Worm (Caenorhabditis elegans) whole organism, L2 larva: ENCODE data around the gene C06B3.7.

Experiments used
- C34F6.9 ChIP-seq: fragments of 150-350 bp; optimal IDR thresholded peaks from 2 replicates; lab custom pipeline; 2014; ENCODE audit warnings: missing biosample characterization, missing genetic modification characterization
- F13H6.1 ChIP-seq: sonication (generic microtip); optimal IDR thresholded peaks from 2 replicates; lab custom pipeline; 2016; ENCODE audit warnings: missing genetic modification characterization, missing compliant biosample characterization
- R02D3.7 ChIP-seq: fragments of 150-350 bp; optimal IDR thresholded peaks from 2 replicates; lab custom pipeline; 2014; ENCODE audit warnings: missing biosample characterization, missing genetic modification characterization
- Y55F3AM.14 ChIP-seq: fragments of 200-800 bp; sonication (Bioruptor generic); optimal IDR thresholded peaks from 2 replicates; lab custom pipeline; 2018; ENCODE audit warnings: mild to moderate bottlenecking, missing genetic modification characterization, missing compliant biosample characterization
- alr-1 ChIP-seq: fragments of 150-350 bp; optimal IDR thresholded peaks from 2 replicates; lab custom pipeline; 2014; ENCODE audit warnings: missing biosample characterization, missing genetic modification characterization
- aly-2 ChIP-seq: fragments of 150-350 bp; optimal IDR thresholded peaks from 2 replicates; lab custom pipeline; 2014; ENCODE audit warnings: missing biosample characterization, missing genetic modification characterization
- ama-1 ChIP-seq: fragments of 150-350 bp; optimal IDR thresholded peaks from 2 replicates; lab custom pipeline; 2018; ENCODE audit warnings: inconsistent platforms
- blmp-1 ChIP-seq: sonication (generic microtip); optimal IDR thresholded peaks from 2 replicates; lab custom pipeline; 2017; ENCODE audit warnings: missing genetic modification characterization, mild to moderate bottlenecking, missing compliant biosample characterization, antibody characterized with exemption, moderate library complexity; ENCODE audit not compliant: insufficient read depth
- ceh-16 ChIP-seq: fragments of 150-350 bp; optimal IDR thresholded peaks from 2 replicates; lab custom pipeline; 2014; ENCODE audit warnings: missing biosample characterization, missing genetic modification characterization
- ceh-82 ChIP-seq: fragments of 150-350 bp; optimal IDR thresholded peaks from 2 replicates; lab custom pipeline; 2014; ENCODE audit warnings: missing biosample characterization, missing genetic modification characterization
- egl-27 ChIP-seq: sonication (generic microtip); optimal IDR thresholded peaks from 3 replicates; lab custom pipeline; 2017; ENCODE audit warnings: missing biosample characterization, missing genetic modification reagents, missing genetic modification characterization
- elt-1 ChIP-seq: fragments of 150-350 bp; optimal IDR thresholded peaks from 2 replicates; lab custom pipeline; 2014; ENCODE audit warnings: missing biosample characterization, missing genetic modification characterization
- elt-3 ChIP-seq: sonication (generic microtip); optimal IDR thresholded peaks from 2 replicates; lab custom pipeline; 2017; ENCODE audit warnings: missing biosample characterization, missing genetic modification characterization
- gmeb-1 ChIP-seq: fragments of 150-350 bp; optimal IDR thresholded peaks from 2 replicates; lab custom pipeline; 2014; ENCODE audit warnings: missing biosample characterization, missing genetic modification characterization
- lin-11 ChIP-seq: fragments of 150-350 bp; sonication (generic microtip); optimal IDR thresholded peaks from 2 replicates; lab custom pipeline; 2014; ENCODE audit warnings: missing biosample characterization, missing genetic modification characterization, inconsistent platforms, mixed read lengths
- lin-13 ChIP-seq: fragments of 150-350 bp; optimal IDR thresholded peaks from 2 replicates; lab custom pipeline; 2014; ENCODE audit warnings: missing biosample characterization, missing genetic modification reagents, missing genetic modification characterization
- mab-5 ChIP-seq: fragments of 150-350 bp; optimal IDR thresholded peaks from 2 replicates; lab custom pipeline; 2014; ENCODE audit warnings: missing biosample characterization, missing genetic modification characterization
- mbf-1 ChIP-seq: sonication (generic microtip); optimal IDR thresholded peaks from 2 replicates; lab custom pipeline; 2017; ENCODE audit warnings: missing biosample characterization, missing genetic modification characterization
- mdl-1 ChIP-seq, 2 experiments: fragments of 150-350 bp in 1 of 2; sonication (generic microtip) in 1 of 2; optimal IDR thresholded peaks; 2 replicates each; lab custom pipeline; 2017; ENCODE audit warnings: missing biosample characterization in 2 of 2, missing genetic modification characterization in 2 of 2
- nhr-11 ChIP-seq: fragments of 150-350 bp; optimal IDR thresholded peaks from 2 replicates; lab custom pipeline; 2014; ENCODE audit warnings: missing biosample characterization, missing genetic modification characterization
- nhr-12 ChIP-seq: fragments of 150-350 bp; optimal IDR thresholded peaks from 2 replicates; lab custom pipeline; 2014; ENCODE audit warnings: missing biosample characterization, missing genetic modification characterization
- nhr-129 ChIP-seq: fragments of 150-350 bp; optimal IDR thresholded peaks from 2 replicates; lab custom pipeline; 2014; ENCODE audit warnings: missing biosample characterization, missing genetic modification characterization
- nhr-21 ChIP-seq: fragments of 150-350 bp; optimal IDR thresholded peaks from 2 replicates; lab custom pipeline; 2014; ENCODE audit warnings: missing biosample characterization, missing genetic modification characterization
- nhr-23 ChIP-seq: fragments of 150-350 bp; optimal IDR thresholded peaks from 2 replicates; lab custom pipeline; 2014; ENCODE audit warnings: missing biosample characterization, missing genetic modification reagents, missing genetic modification characterization
- nhr-237 ChIP-seq: fragments of 150-350 bp; optimal IDR thresholded peaks from 2 replicates; lab custom pipeline; 2014; ENCODE audit warnings: missing biosample characterization, missing genetic modification characterization
- nhr-25 ChIP-seq: fragments of 150-350 bp; sonication (generic microtip); optimal IDR thresholded peaks from 3 replicates; lab custom pipeline; 2014; ENCODE audit warnings: missing biosample characterization, missing genetic modification characterization
- nhr-6 ChIP-seq: fragments of 150-350 bp; optimal IDR thresholded peaks from 2 replicates; lab custom pipeline; 2014; ENCODE audit warnings: missing biosample characterization, missing genetic modification characterization
- nhr-77 ChIP-seq: fragments of 150-350 bp; optimal IDR thresholded peaks from 2 replicates; lab custom pipeline; 2014; ENCODE audit warnings: missing biosample characterization, missing genetic modification characterization
- peb-1 ChIP-seq: fragments of 150-350 bp; optimal IDR thresholded peaks from 2 replicates; lab custom pipeline; 2014; ENCODE audit warnings: missing biosample characterization, missing genetic modification characterization
- sem-4 ChIP-seq: fragments of 150-350 bp; optimal IDR thresholded peaks from 2 replicates; lab custom pipeline; 2014; ENCODE audit warnings: missing biosample characterization, missing genetic modification reagents, missing genetic modification characterization
- skn-1 ChIP-seq: sonication (generic microtip); optimal IDR thresholded peaks from 2 replicates; lab custom pipeline; 2017; ENCODE audit warnings: missing biosample characterization, missing genetic modification characterization
- sma-3 ChIP-seq: sonication (generic microtip); optimal IDR thresholded peaks from 2 replicates; lab custom pipeline; 2016; ENCODE audit warnings: missing genetic modification reagents, missing genetic modification characterization, missing compliant biosample characterization
- sma-9 ChIP-seq, 2 experiments: fragments of 150-350 bp in 1 of 2; sonication (generic microtip) in 1 of 2; optimal IDR thresholded peaks; 2 replicates each; lab custom pipeline; 2014 to 2016; ENCODE audit warnings: missing genetic modification characterization in 2 of 2, mild to moderate bottlenecking in 1 of 2, missing biosample characterization in 1 of 2, missing compliant biosample characterization in 1 of 2, missing genetic modification reagents in 1 of 2, moderate library complexity in 1 of 2
- snpc-4 ChIP-seq: fragments of 150-350 bp; optimal IDR thresholded peaks from 2 replicates; lab custom pipeline; 2014; ENCODE audit warnings: missing biosample characterization, missing genetic modification characterization
- unc-55 ChIP-seq: fragments of 150-350 bp; sonication (generic microtip); optimal IDR thresholded peaks from 3 replicates; lab custom pipeline; 2014; ENCODE audit warnings: missing biosample characterization, missing genetic modification reagents, missing genetic modification characterization
- unc-62 ChIP-seq: fragments of 150-350 bp; optimal IDR thresholded peaks from 2 replicates; lab custom pipeline; 2014; ENCODE audit warnings: missing biosample characterization, missing genetic modification reagents, missing genetic modification characterization
- zag-1 ChIP-seq: fragments of 150-350 bp; optimal IDR thresholded peaks from 2 replicates; lab custom pipeline; 2014; ENCODE audit warnings: missing biosample characterization, missing genetic modification characterization
- ztf-1 ChIP-seq: fragments of 200-800 bp; sonication (Bioruptor generic); conservative IDR thresholded peaks from 2 replicates; pipeline ENCODE4 v1.3.6; 2022; ENCODE audit warnings: missing genetic modification characterization, missing compliant biosample characterization
- ztf-11 ChIP-seq: sonication (generic microtip); optimal IDR thresholded peaks from 2 replicates; lab custom pipeline; 2017; ENCODE audit warnings: missing biosample characterization, missing genetic modification characterization
- ztf-4 ChIP-seq: fragments of 150-350 bp; optimal IDR thresholded peaks from 2 replicates; lab custom pipeline; 2014; ENCODE audit warnings: missing biosample characterization, missing genetic modification characterization

Gene C06B3.7

ce11 chrV:13899213-13899612, 10.3 kb upstream of the C06B3.7 start, which contains the start of gene oac-3:
TSS of gene oac-3 (plus strand) at chrV:13899513.
- TF ChIP-seq ceh-82 (tag; lab: Kevin White, UChicago) (no peak), blmp-1 (no peak), elt-1 (tag; lab: Kevin White, UChicago) (no peak), nhr-21 (tag; lab: Kevin White, UChicago) (no peak), ztf-11 (tag; lab: Kevin White, UChicago) (no peak), mab-5 (tag; lab: Kevin White, UChicago) (no peak), sma-9 (GFP tag; optimal IDR thresholded peaks at IDR 0.05; lab: Kevin White, UChicago) (no peak), sma-9 (tag; optimal IDR thresholded peaks at IDR 0.05; lab: Kevin White, UChicago) (no peak), mbf-1 (tag; lab: Kevin White, UChicago) (no peak), ama-1 (lab: Kevin White, UChicago) (no peak), nhr-77 (no peak), snpc-4 (no peak), gmeb-1 (no peak), nhr-12 (tag; lab: Kevin White, UChicago) (no peak), nhr-25 (tag; lab: Kevin White, UChicago) (no peak), elt-3 (tag; lab: Kevin White, UChicago) (no peak)

DNA sequence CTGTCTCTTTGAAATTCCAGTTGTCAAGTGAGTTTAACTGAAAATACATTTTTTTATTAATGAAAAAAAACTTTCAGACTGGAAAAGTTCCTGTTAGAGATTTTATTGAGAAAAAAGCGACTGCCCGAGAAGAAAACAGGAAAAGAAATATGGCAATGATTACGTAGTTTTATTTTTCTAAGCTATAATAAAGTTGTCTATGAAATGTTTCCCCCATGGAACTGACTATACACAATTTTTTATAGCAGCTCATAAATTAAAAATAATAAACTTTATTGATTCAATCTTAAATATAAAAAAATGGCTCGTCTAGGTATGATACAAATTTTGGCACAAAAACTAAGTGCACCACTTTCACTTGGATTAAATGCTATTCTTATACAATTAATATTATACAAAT, 7.0 kb upstream of the C06B3.7 start, which contains the start of gene C06B3.1:
TSS of gene C06B3.1 (plus strand) at position 301 of the 400 bp plus-strand sequence.
- TF ChIP-seq ztf-4 (no peak), lin-13 (GFP tag; lab: Kevin White, UChicago) (no peak), C34F6.9 (tag; lab: Kevin White, UChicago) (no peak), gmeb-1 (no peak), peb-1 (tag; lab: Kevin White, UChicago) (no peak), snpc-4 (no peak), egl-27 (tag; lab: Kevin White, UChicago) (no peak), sem-4 (tag; lab: Kevin White, UChicago) (no peak), unc-62 (GFP tag; lab: Kevin White, UChicago) (no peak)

DNA sequence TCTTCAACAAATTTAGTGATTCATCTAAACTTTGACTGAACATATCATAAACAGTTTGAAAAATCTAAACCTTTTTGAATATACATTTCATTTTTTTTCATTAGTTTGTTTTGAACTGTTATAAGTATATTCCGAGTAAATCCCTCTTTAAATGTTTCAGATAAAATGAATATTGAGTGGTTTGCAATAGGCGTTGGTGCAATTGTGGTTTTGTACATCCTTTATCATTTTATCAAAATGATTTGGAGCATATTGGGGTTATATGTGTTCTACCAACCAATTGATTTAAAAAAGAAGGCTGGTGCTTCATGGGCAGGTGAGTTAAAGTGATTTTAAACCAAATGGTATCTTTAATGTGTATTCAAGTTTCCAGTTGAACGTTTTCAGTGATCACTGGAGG, 5.0 kb upstream of the C06B3.7 start, which contains the start of gene stdh-3:
TSS of gene stdh-3 (plus strand) at position 166 of the 400 bp plus-strand sequence.
- no peak for TF ChIP-seq ceh-16 (tag; lab: Kevin White, UChicago)
- no peak for TF ChIP-seq nhr-11 (tag; lab: Kevin White, UChicago)
- TF ChIP-seq nhr-77 = no peak
- TF ChIP-seq aly-2 (tag; lab: Kevin White, UChicago) = no peak
- no peak for TF ChIP-seq skn-1 (tag; lab: Kevin White, UChicago)
- no peak for TF ChIP-seq nhr-23 (tag; lab: Kevin White, UChicago)
- TF ChIP-seq unc-62 (GFP tag; lab: Kevin White, UChicago) = no peak

ce11 chrV:13906166-13906565, 3.3 kb upstream of the C06B3.7 start, which contains the start of gene stdh-1:
TSS of gene stdh-1 (plus strand) at chrV:13906492.
- peak; percentile 4 for TF ChIP-seq nhr-21 (tag; lab: Kevin White, UChicago)
- no peak for TF ChIP-seq nhr-77
- TF ChIP-seq C34F6.9 (tag; lab: Kevin White, UChicago) = peak; percentile 34
- TF ChIP-seq alr-1 = no peak
- TF ChIP-seq unc-62 (GFP tag; lab: Kevin White, UChicago) = no peak
- TF ChIP-seq nhr-129 = peak; percentile 21
- peak; percentile 28 for TF ChIP-seq sma-9 (GFP tag; optimal IDR thresholded peaks at IDR 0.05; lab: Kevin White, UChicago)
- no peak for TF ChIP-seq sma-9 (tag; optimal IDR thresholded peaks at IDR 0.05; lab: Kevin White, UChicago)
- TF ChIP-seq mdl-1 (tag; optimal IDR thresholded peaks at IDR 0.05; lab: Kevin White, UChicago) = no peak
- no peak for TF ChIP-seq Y55F3AM.14 (GFP tag; lab: Kevin White, UChicago)
- TF ChIP-seq, all 48 proteins: peak for 4

- TF ChIP-seq nhr-12 (tag; lab: Kevin White, UChicago) (peak; percentile 35), C34F6.9 (tag; lab: Kevin White, UChicago) (peak; percentile 21), zag-1 (tag; lab: Kevin White, UChicago) (no peak), peb-1 (tag; lab: Kevin White, UChicago) (no peak), egl-27 (tag; lab: Kevin White, UChicago) (no peak), R02D3.7 (tag; lab: Kevin White, UChicago) (no peak), mab-5 (tag; lab: Kevin White, UChicago) (no peak), nhr-21 (tag; lab: Kevin White, UChicago) (peak; percentile 46), F13H6.1 (tag; lab: Kevin White, UChicago) (peak; percentile 11), sma-3 (GFP tag; lab: Kevin White, UChicago) (peak; percentile 62), unc-55 (GFP tag; lab: Kevin White, UChicago) (no peak), nhr-237 (no peak), nhr-6 (no peak), alr-1 (no peak), ama-1 (lab: Kevin White, UChicago) (peak; percentile 96), mbf-1 (tag; lab: Kevin White, UChicago) (no peak), elt-3 (tag; lab: Kevin White, UChicago) (no peak), ztf-1 (GFP tag; lab: Robert Waterston, UW) (no peak), mdl-1 (tag; optimal IDR thresholded peaks at IDR 0.05; lab: Kevin White, UChicago) (no peak), elt-1 (tag; lab: Kevin White, UChicago) (no peak), lin-11 (no peak), blmp-1 (no peak), ceh-82 (tag; lab: Kevin White, UChicago) (no peak), ceh-16 (tag; lab: Kevin White, UChicago) (no peak), ztf-11 (tag; lab: Kevin White, UChicago) (no peak), nhr-11 (tag; lab: Kevin White, UChicago) (no peak), sma-9 (GFP tag; optimal IDR thresholded peaks at IDR 0.05; lab: Kevin White, UChicago) (peak; percentile 42), sma-9 (tag; optimal IDR thresholded peaks at IDR 0.05; lab: Kevin White, UChicago) (no peak), sem-4 (tag; lab: Kevin White, UChicago) (peak; percentile 17)
Observed at ce11 chrV:13907557-13908104, 1.9 kb upstream of the C06B3.7 start.
